Fruit fly (Drosophila melanogaster) whole organism, embryonic: ENCODE measurements around the gene Atg6.
A peak's percentile ranks its signal among the peaks of the same experiment; 100 is the strongest.

ENCODE experiments used
- Antp ChIP-seq: fragments of 200-800 bp; sonication (Bioruptor generic); optimal IDR thresholded peaks from 3 replicates; lab custom pipeline; 2016; ENCODE audit warnings: missing biosample characterization, missing genetic modification characterization
- Atf-2 ChIP-seq: fragments of 200-800 bp; sonication (Bioruptor generic); optimal IDR thresholded peaks from 2 replicates; lab custom pipeline; 2016; ENCODE audit warnings: missing biosample characterization, missing genetic modification characterization
- Atf6 ChIP-seq: fragments of 200-800 bp; sonication (Bioruptor generic); IDR thresholded peaks from 2 replicates; pipeline ENCODE4 v1.3.6; 2022; ENCODE audit warnings: missing biosample characterization, missing genetic modification characterization
- BEAF-32 ChIP-seq: fragments of 200-800 bp; sonication (Bioruptor generic); optimal IDR thresholded peaks from 3 replicates; lab custom pipeline; 2017; ENCODE audit warnings: missing biosample characterization, missing genetic modification characterization, mild to moderate bottlenecking, moderate library complexity, missing genetic modification reagents
- Blimp-1 ChIP-seq: fragments of 200-800 bp; sonication (Bioruptor generic); optimal IDR thresholded peaks from 3 replicates; lab custom pipeline; 2018; ENCODE audit warnings: missing biosample characterization, missing genetic modification characterization, mild to moderate bottlenecking, moderate library complexity, missing genetic modification reagents
- CG10462 ChIP-seq: fragments of 200-800 bp; sonication (Bioruptor generic); optimal IDR thresholded peaks from 2 replicates; lab custom pipeline; 2016; ENCODE audit warnings: missing biosample characterization, missing genetic modification characterization
- CG10543 ChIP-seq: fragments of 200-800 bp; sonication (Bioruptor generic); optimal IDR thresholded peaks from 3 replicates; lab custom pipeline; 2017; ENCODE audit warnings: missing biosample characterization, mild to moderate bottlenecking, missing genetic modification characterization, moderate library complexity
- CG11247 ChIP-seq: fragments of 200-800 bp; sonication (Bioruptor generic); IDR thresholded peaks from 2 replicates; pipeline ENCODE4 v1.3.6; 2022; ENCODE audit warnings: missing biosample characterization, missing genetic modification characterization
- CG12071 ChIP-seq: fragments of 200-800 bp; sonication (Bioruptor generic); optimal IDR thresholded peaks from 3 replicates; lab custom pipeline; 2018; ENCODE audit warnings: missing biosample characterization, mild to moderate bottlenecking, missing genetic modification characterization
- CG13894 ChIP-seq: fragments of 200-800 bp; sonication (Bioruptor generic); optimal IDR thresholded peaks from 3 replicates; lab custom pipeline; 2018; ENCODE audit warnings: missing biosample characterization, mild to moderate bottlenecking, missing genetic modification characterization, moderate library complexity
- CG14667 ChIP-seq: fragments of 200-800 bp; sonication (Bioruptor generic); IDR thresholded peaks from 2 replicates; pipeline ENCODE4 v1.3.6; 2022; ENCODE audit warnings: missing biosample characterization, missing genetic modification characterization
- CG15514 ChIP-seq: fragments of 200-800 bp; sonication (Bioruptor generic); optimal IDR thresholded peaks from 3 replicates; lab custom pipeline; 2017; ENCODE audit warnings: missing biosample characterization, missing genetic modification characterization, mild to moderate bottlenecking, moderate library complexity, missing genetic modification reagents
- CG17385 ChIP-seq: fragments of 200-800 bp; sonication (Bioruptor generic); optimal IDR thresholded peaks from 3 replicates; lab custom pipeline; 2018; ENCODE audit warnings: missing biosample characterization, mild to moderate bottlenecking, missing genetic modification characterization
- CG17612 ChIP-seq: fragments of 200-800 bp; sonication (Bioruptor generic); IDR thresholded peaks from 2 replicates; pipeline ENCODE4 v1.3.6; 2022; ENCODE audit warnings: missing biosample characterization, missing genetic modification characterization
- CG2120 ChIP-seq: fragments of 200-800 bp; sonication (Bioruptor generic); optimal IDR thresholded peaks from 3 replicates; lab custom pipeline; 2016; ENCODE audit warnings: missing biosample characterization, missing genetic modification characterization
- CG2129 ChIP-seq: fragments of 200-800 bp; sonication (Bioruptor generic); IDR thresholded peaks from 2 replicates; pipeline ENCODE4 v1.3.6; 2022; ENCODE audit warnings: missing biosample characterization, missing genetic modification characterization; ENCODE audit not compliant: partially characterized antibody
- CG3407 ChIP-seq: fragments of 200-800 bp; sonication (Bioruptor generic); optimal IDR thresholded peaks from 2 replicates; lab custom pipeline; 2018; ENCODE audit warnings: missing biosample characterization, mild to moderate bottlenecking, missing genetic modification characterization
- CG34376 ChIP-seq: fragments of 200-800 bp; sonication (Bioruptor generic); optimal IDR thresholded peaks from 2 replicates; lab custom pipeline; 2018; ENCODE audit warnings: missing biosample characterization, mild to moderate bottlenecking, missing genetic modification characterization
- CG4282 ChIP-seq: fragments of 200-800 bp; sonication (Bioruptor generic); optimal IDR thresholded peaks from 2 replicates; lab custom pipeline; 2016; ENCODE audit warnings: missing biosample characterization, missing genetic modification characterization
- CG8765 ChIP-seq: fragments of 200-800 bp; sonication (Bioruptor generic); IDR thresholded peaks from 2 replicates; pipeline ENCODE4 v1.3.6; 2022; ENCODE audit warnings: missing biosample characterization, missing genetic modification characterization
- CG9437 ChIP-seq: fragments of 200-800 bp; sonication (Bioruptor generic); optimal IDR thresholded peaks from 2 replicates; lab custom pipeline; 2018; ENCODE audit warnings: missing biosample characterization, mild to moderate bottlenecking, missing genetic modification characterization
- D19A ChIP-seq: fragments of 200-800 bp; optimal IDR thresholded peaks from 3 replicates; lab custom pipeline; 2019; ENCODE audit warnings: missing biosample characterization, mild to moderate bottlenecking, missing genetic modification characterization, moderate library complexity
- Fer1 ChIP-seq: fragments of 200-800 bp; sonication (Bioruptor generic); optimal IDR thresholded peaks from 2 replicates; lab custom pipeline; 2017; ENCODE audit warnings: missing biosample characterization, mild to moderate bottlenecking, missing genetic modification characterization
- HmgD ChIP-seq: fragments of 200-800 bp; sonication (Bioruptor generic); optimal IDR thresholded peaks from 3 replicates; lab custom pipeline; 2016; ENCODE audit warnings: missing biosample characterization, missing genetic modification characterization
- Hr3 ChIP-seq: fragments of 200-800 bp; sonication (Bioruptor generic); optimal IDR thresholded peaks from 3 replicates; lab custom pipeline; 2016; ENCODE audit warnings: missing biosample characterization, missing genetic modification characterization
- Mrtf ChIP-seq: fragments of 200-800 bp; sonication (Bioruptor generic); IDR thresholded peaks from 3 replicates; pipeline ENCODE4 v1.3.6; 2022; ENCODE audit warnings: missing biosample characterization, missing genetic modification characterization
- Opbp ChIP-seq: fragments of 200-800 bp; sonication (Bioruptor generic); IDR thresholded peaks from 3 replicates; pipeline ENCODE4 v1.3.6; 2022; ENCODE audit warnings: missing biosample characterization, missing genetic modification characterization; ENCODE audit not compliant: partially characterized antibody
- Ssrp ChIP-seq: fragments of 200-800 bp; sonication (Bioruptor generic); optimal IDR thresholded peaks from 2 replicates; lab custom pipeline; 2018; ENCODE audit warnings: missing biosample characterization, mild to moderate bottlenecking, missing genetic modification characterization, moderate library complexity
- bbx ChIP-seq: fragments of 200-800 bp; sonication (Bioruptor generic); IDR thresholded peaks from 2 replicates; pipeline ENCODE4 v1.3.6; 2022; ENCODE audit warnings: missing biosample characterization, missing genetic modification characterization; ENCODE audit not compliant: partially characterized antibody
- crol ChIP-seq: fragments of 200-800 bp; sonication (Bioruptor generic); IDR thresholded peaks from 2 replicates; pipeline ENCODE4 v1.3.6; 2022; ENCODE audit warnings: missing biosample characterization, missing genetic modification characterization
- da ChIP-seq: fragments of 200-800 bp; sonication (Bioruptor generic); optimal IDR thresholded peaks from 2 replicates; lab custom pipeline; 2016; ENCODE audit warnings: missing biosample characterization, missing genetic modification characterization
- en ChIP-seq: fragments of 200-800 bp; sonication (Bioruptor generic); optimal IDR thresholded peaks from 2 replicates; lab custom pipeline; 2016; ENCODE audit warnings: missing biosample characterization, missing genetic modification characterization
- eve ChIP-seq, 2 experiments: fragments of >200 bp; optimal IDR thresholded peaks; 2 replicates each; lab custom pipeline; 2017; ENCODE audit warnings: missing biosample characterization in 2 of 2, missing genetic modification characterization in 2 of 2
- exex ChIP-seq: fragments of 200-800 bp; sonication (Bioruptor generic); optimal IDR thresholded peaks from 4 replicates; lab custom pipeline; 2018; ENCODE audit warnings: missing biosample characterization, mild to moderate bottlenecking, missing genetic modification characterization, moderate library complexity
- fd3F ChIP-seq: fragments of 200-800 bp; sonication (Bioruptor generic); optimal IDR thresholded peaks from 2 replicates; lab custom pipeline; 2018; ENCODE audit warnings: missing biosample characterization, mild to moderate bottlenecking, missing genetic modification characterization, moderate library complexity
- hbn ChIP-seq: fragments of 200-800 bp; sonication (Bioruptor generic); IDR thresholded peaks from 2 replicates; pipeline ENCODE4 v1.3.6; 2022; ENCODE audit warnings: missing biosample characterization, missing genetic modification characterization; ENCODE audit not compliant: partially characterized antibody
- hkb ChIP-seq, 2 experiments: fragments of 200-800 bp in 1 of 2; fragments of >200 bp in 1 of 2; sonication (Bioruptor generic) in 1 of 2; IDR thresholded peaks in 1 of 2; optimal IDR thresholded peaks in 1 of 2; 2 replicates each; pipeline versions ENCODE4 v1.3.6 to Lab custom; 2017 to 2022; ENCODE audit warnings: missing biosample characterization in 1 of 2, missing genetic modification characterization in 1 of 2
- hth ChIP-seq: fragments of >200 bp; optimal IDR thresholded peaks from 2 replicates; lab custom pipeline; 2017; ENCODE audit warnings: inconsistent platforms
- nom ChIP-seq: fragments of 200-800 bp; sonication (Bioruptor generic); optimal IDR thresholded peaks from 2 replicates; lab custom pipeline; 2017; ENCODE audit warnings: missing biosample characterization, missing genetic modification characterization, mild to moderate bottlenecking, moderate library complexity, missing genetic modification reagents
- pfk ChIP-seq: fragments of 200-800 bp; sonication (Bioruptor generic); optimal IDR thresholded peaks from 2 replicates; lab custom pipeline; 2018; ENCODE audit warnings: missing biosample characterization, mild to moderate bottlenecking, missing genetic modification characterization, moderate library complexity
- pho ChIP-seq: fragments of 200-800 bp; sonication (Bioruptor generic); optimal IDR thresholded peaks from 2 replicates; lab custom pipeline; 2016; ENCODE audit warnings: missing biosample characterization, missing genetic modification characterization
- run ChIP-seq: fragments of 200-800 bp; sonication (Bioruptor generic); optimal IDR thresholded peaks from 3 replicates; lab custom pipeline; 2018; ENCODE audit warnings: missing biosample characterization, mild to moderate bottlenecking, missing genetic modification characterization
- seq ChIP-seq: fragments of 200-800 bp; sonication (Bioruptor generic); IDR thresholded peaks from 2 replicates; pipeline ENCODE4 v1.3.6; 2022; ENCODE audit warnings: missing biosample characterization, missing genetic modification characterization
- ssp ChIP-seq: fragments of 200-800 bp; sonication (Bioruptor generic); IDR thresholded peaks from 2 replicates; pipeline ENCODE4 v1.3.6; 2022; ENCODE audit warnings: missing biosample characterization, missing genetic modification characterization
- tio ChIP-seq: fragments of 200-800 bp; sonication (Bioruptor generic); optimal IDR thresholded peaks from 2 replicates; lab custom pipeline; 2017; ENCODE audit warnings: missing biosample characterization, missing genetic modification characterization, inconsistent platforms
- tx ChIP-seq: fragments of 200-800 bp; sonication (Bioruptor generic); optimal IDR thresholded peaks from 2 replicates; lab custom pipeline; 2016; ENCODE audit warnings: missing biosample characterization, missing genetic modification characterization
- unpg ChIP-seq: fragments of 200-800 bp; sonication (Bioruptor generic); optimal IDR thresholded peaks from 3 replicates; lab custom pipeline; 2018; ENCODE audit warnings: missing biosample characterization, mild to moderate bottlenecking, missing genetic modification characterization, moderate library complexity

The Atg6 gene

DNA sequence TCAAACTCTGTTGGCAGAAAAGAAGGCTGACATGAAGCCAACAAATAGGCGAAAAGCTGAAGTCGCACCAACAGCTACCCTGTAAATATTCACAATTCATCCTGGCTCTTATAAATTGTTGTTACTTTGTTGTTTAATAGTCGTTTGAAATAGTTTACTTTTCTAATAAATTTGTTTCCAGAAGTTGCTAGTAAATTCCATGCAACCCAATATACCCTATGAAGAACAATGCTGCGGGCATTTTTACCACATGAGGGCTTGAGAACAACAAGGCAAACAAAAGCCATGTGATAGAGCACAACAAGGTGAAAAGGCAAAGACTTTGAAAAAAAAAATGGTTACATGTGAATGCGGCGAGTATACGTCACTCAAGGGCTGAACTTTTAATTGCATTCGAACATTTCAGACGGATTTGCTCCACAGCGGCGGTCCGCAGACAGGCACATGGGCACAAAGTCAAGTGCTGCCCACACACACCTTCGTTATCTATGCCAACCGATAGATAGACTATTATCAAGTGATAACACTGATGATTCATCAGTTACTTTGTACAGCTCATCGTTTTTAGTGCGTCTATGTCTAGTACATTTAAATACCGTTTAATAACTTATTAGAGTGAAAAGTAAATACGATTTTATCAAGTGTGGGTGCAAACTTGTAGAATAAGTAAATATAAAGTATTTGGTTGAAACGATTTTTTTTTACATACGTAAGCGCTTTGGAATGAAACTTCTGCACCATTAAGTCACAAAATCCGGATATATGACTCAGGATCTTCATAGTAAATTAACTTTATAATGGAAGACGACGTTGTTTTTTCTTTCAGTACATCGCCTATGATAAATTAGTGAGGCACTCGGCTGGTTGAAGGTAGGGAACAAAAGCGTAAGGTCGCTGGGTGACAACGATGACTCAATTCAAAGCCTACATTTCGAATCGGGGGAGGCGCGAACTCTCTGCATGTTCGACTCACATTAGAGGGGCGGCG is 48.8 kb upstream of the Atg6 start (continued):
- TF ChIP-seq CG10543 (GFP tag; lab: Kevin White, UChicago) = no peak
- peak; percentile 82 for TF ChIP-seq D19A
- peak; percentile 17 for TF ChIP-seq da
- no peak for TF ChIP-seq CG13894 (tag; lab: Kevin White, UChicago)
- peak; percentile 80 for TF ChIP-seq tio (GFP tag; lab: Kevin White, UChicago)
- TF ChIP-seq tx (GFP tag; lab: Kevin White, UChicago) = peak; percentile 76
- TF ChIP-seq seq (GFP tag; lab: Robert Waterston, UW) = peak; percentile 85
- peak; percentile 81 for TF ChIP-seq Mrtf (GFP tag; lab: Robert Waterston, UW)
- TF ChIP-seq CG2120 (GFP tag; lab: Kevin White, UChicago) = peak; percentile 90
- peak; percentile 16 for TF ChIP-seq CG3407 (GFP tag; lab: Kevin White, UChicago)
- TF ChIP-seq hbn (GFP tag; lab: Robert Waterston, UW) = no peak
- peak; percentile 64 for TF ChIP-seq ssp
- TF ChIP-seq Blimp-1 (GFP tag; lab: Kevin White, UChicago) = peak; percentile 83
- TF ChIP-seq BEAF-32 = no peak
- peak; percentile 82 for TF ChIP-seq Atf-2 (GFP tag; lab: Kevin White, UChicago)
- no peak for TF ChIP-seq nom (GFP tag; lab: Kevin White, UChicago)
- TF ChIP-seq Antp (GFP tag; lab: Kevin White, UChicago) = peak; percentile 78
- no peak for TF ChIP-seq hth (lab: Kevin White, UChicago)
- peak; percentile 71 for TF ChIP-seq CG12071 (GFP tag; lab: Kevin White, UChicago)
- 0 out of 2 replicates have a peak, but pooled peaks have one; percentile 16 for TF ChIP-seq CG8765 (GFP tag; lab: Robert Waterston, UW)
- TF ChIP-seq fd3F = peak; percentile 76
- no peak for TF ChIP-seq bbx
- TF ChIP-seq Opbp (GFP tag; lab: Robert Waterston, UW) = no peak
- TF ChIP-seq Atf6 = peak; percentile 85
- peak; percentile 76 for TF ChIP-seq unpg (GFP tag; lab: Kevin White, UChicago)
- TF ChIP-seq CG17385 = peak; percentile 65
- peak; percentile 49; the same call in 1 of the 2 replicates for TF ChIP-seq CG14667 (GFP tag; lab: Robert Waterston, UW)
- TF ChIP-seq CG2129 (GFP tag; lab: Robert Waterston, UW) = no peak
- TF ChIP-seq Ssrp (tag; lab: Kevin White, UChicago) = peak; percentile 73
- TF ChIP-seq CG11247 (GFP tag; lab: Robert Waterston, UW) = peak; percentile 69
- no peak for TF ChIP-seq CG17612 (GFP tag; lab: Robert Waterston, UW)
- peak; percentile 67 for TF ChIP-seq exex
- peak in 1 of 2 experiments; percentile 56 for TF ChIP-seq eve (GFP tag; optimal IDR thresholded peaks at IDR 0.05; lab: Kevin White, UChicago)
- peak; percentile 65 for TF ChIP-seq CG15514 (GFP tag; lab: Kevin White, UChicago)
- TF ChIP-seq CG34376 = no peak
- no peak for TF ChIP-seq pfk (GFP tag; lab: Kevin White, UChicago)
- peak; percentile 26 for TF ChIP-seq CG9437 (GFP tag; lab: Kevin White, UChicago)
- peak; percentile 18 for TF ChIP-seq CG10462
- peak; percentile 72 for TF ChIP-seq Hr3
- no peak for TF ChIP-seq run (tag; lab: Kevin White, UChicago)
- TF ChIP-seq CG4282 = peak; percentile 62
- peak; percentile 74 for TF ChIP-seq pho (GFP tag; lab: Kevin White, UChicago)
- TF ChIP-seq HmgD = no peak
- peak; percentile 69 for TF ChIP-seq Fer1 (GFP tag; lab: Kevin White, UChicago)
- TF ChIP-seq hkb (optimal IDR thresholded peaks at IDR 0.05; lab: Kevin White, UChicago) = no peak
- peak; percentile 86 for TF ChIP-seq hkb (GFP tag; IDR thresholded peaks at IDR 0.05; lab: Robert Waterston, UW)
- TF ChIP-seq crol = no peak
- TF ChIP-seq en = peak; percentile 60
